Fruit fly (Drosophila melanogaster): Measurements from ENCODE around the gene MED14.
A peak's percentile ranks its signal among the peaks of the same experiment; 100 is the strongest.

Gene MED14

dm6 chr3L:640324-640974, 47.4 kb downstream of the MED14 start (continued):
- TF ChIP-seq pan (optimal IDR thresholded peaks at IDR 0.05) = no peak
- peak in 1 of 2 experiments; percentile 94 for TF ChIP-seq foxo (GFP tag; optimal IDR thresholded peaks at IDR 0.05)
- TF ChIP-seq Abd-B (GFP tag; optimal IDR thresholded peaks at IDR 0.05) = no peak
- TF ChIP-seq HLH106 (tag; optimal IDR thresholded peaks at IDR 0.05) = peak; percentile 91
- TF ChIP-seq lola (GFP tag; optimal IDR thresholded peaks at IDR 0.05) = no peak
- no peak for TF ChIP-seq Myc (optimal IDR thresholded peaks at IDR 0.05)
- TF ChIP-seq dl (GFP tag; optimal IDR thresholded peaks at IDR 0.05; ENCODE audit: insufficient read depth in 1 of 2, partially characterized antibody in 2 of 2) = no peak
- peak; percentile 43 for TF ChIP-seq Rel (GFP tag; optimal IDR thresholded peaks at IDR 0.05)
- TF ChIP-seq Rel (tag; optimal IDR thresholded peaks at IDR 0.05) = peak; percentile 52

- TF ChIP-seq foxo (GFP tag; optimal IDR thresholded peaks at IDR 0.05) (no peak), sv (GFP tag; optimal IDR thresholded peaks at IDR 0.05) (no peak), dsf (GFP tag; optimal IDR thresholded peaks at IDR 0.05; ENCODE audit: borderline replicate concordance) (no peak), Abd-B (GFP tag; optimal IDR thresholded peaks at IDR 0.05) (no peak), GATAd (GFP tag; optimal IDR thresholded peaks at IDR 0.05) (no peak), pan (optimal IDR thresholded peaks at IDR 0.05) (no peak), rgr (GFP tag; optimal IDR thresholded peaks at IDR 0.05) (no peak), jim (GFP tag; optimal IDR thresholded peaks at IDR 0.05) (no peak), sage (GFP tag; optimal IDR thresholded peaks at IDR 0.05) (no peak), tai (GFP tag; optimal IDR thresholded peaks at IDR 0.05) (no peak), Hr78 (GFP tag; optimal IDR thresholded peaks at IDR 0.05) (no peak), N (GFP tag; optimal IDR thresholded peaks at IDR 0.05) (no peak), br (GFP tag; optimal IDR thresholded peaks at IDR 0.05) (no peak), usp (GFP tag; optimal IDR thresholded peaks at IDR 0.05) (no peak), Mio (GFP tag; optimal IDR thresholded peaks at IDR 0.05) (no peak), OdsH (GFP tag; optimal IDR thresholded peaks at IDR 0.05) (no peak), woc (GFP tag; optimal IDR thresholded peaks at IDR 0.05) (no peak), CG32264 (GFP tag; optimal IDR thresholded peaks at IDR 0.05) (no peak), brk (GFP tag; optimal IDR thresholded peaks at IDR 0.05) (no peak)
Observed at dm6 chr3L:641436-641835, 48.4 kb downstream of the MED14 start.

dm6 chr3L:642146-642864, 49.3 kb downstream of the MED14 start:
- TF ChIP-seq sv (GFP tag; optimal IDR thresholded peaks at IDR 0.05) (peak; percentile 18), h (GFP tag; optimal IDR thresholded peaks at IDR 0.05) (no peak)

dm6 chr3L:642865-643738, 50.1 kb downstream of the MED14 start:
- TF ChIP-seq fru (GFP tag; optimal IDR thresholded peaks at IDR 0.05) = no peak
- no peak for TF ChIP-seq dmrt93B (GFP tag; optimal IDR thresholded peaks at IDR 0.05)
- no peak for TF ChIP-seq ey (GFP tag; optimal IDR thresholded peaks at IDR 0.05)
- TF ChIP-seq sv (GFP tag; optimal IDR thresholded peaks at IDR 0.05) = no peak
- TF ChIP-seq CrebA (GFP tag; optimal IDR thresholded peaks at IDR 0.05; ENCODE audit: borderline replicate concordance) = no peak

- TF ChIP-seq Hnf4 (GFP tag; optimal IDR thresholded peaks at IDR 0.05) (peak; percentile 89), lola (GFP tag; optimal IDR thresholded peaks at IDR 0.05) (no peak), Myc (optimal IDR thresholded peaks at IDR 0.05) (no peak), dl (GFP tag; optimal IDR thresholded peaks at IDR 0.05; ENCODE audit: insufficient read depth in 1 of 2, partially characterized antibody in 2 of 2) (no peak), N (GFP tag; optimal IDR thresholded peaks at IDR 0.05) (no peak), Vsx2 (GFP tag; optimal IDR thresholded peaks at IDR 0.05; ENCODE audit: partially characterized antibody) (no peak), rgr (GFP tag; optimal IDR thresholded peaks at IDR 0.05) (peak; percentile 87), OdsH (GFP tag; optimal IDR thresholded peaks at IDR 0.05) (peak; percentile 82), Jra (GFP tag; optimal IDR thresholded peaks at IDR 0.05) (peak; percentile 64), CG32264 (GFP tag; optimal IDR thresholded peaks at IDR 0.05) (peak; percentile 62), psq (GFP tag; optimal IDR thresholded peaks at IDR 0.05) (peak; percentile 87), Sp1 (GFP tag; optimal IDR thresholded peaks at IDR 0.05) (peak; percentile 68), br (GFP tag; optimal IDR thresholded peaks at IDR 0.05) (peak; percentile 85), h (GFP tag; optimal IDR thresholded peaks at IDR 0.05) (peak; percentile 90), ey (GFP tag; optimal IDR thresholded peaks at IDR 0.05) (peak; percentile 85), dmrt93B (GFP tag; optimal IDR thresholded peaks at IDR 0.05) (peak; percentile 70), sage (GFP tag; optimal IDR thresholded peaks at IDR 0.05) (peak; percentile 49), woc (GFP tag; optimal IDR thresholded peaks at IDR 0.05) (peak; percentile 75), HLH106 (tag; optimal IDR thresholded peaks at IDR 0.05) (peak; percentile 70), fru (GFP tag; optimal IDR thresholded peaks at IDR 0.05) (peak; percentile 88), foxo (GFP tag; optimal IDR thresholded peaks at IDR 0.05) (peak in 1 of 2 experiments; percentile 88), Dif (GFP tag; optimal IDR thresholded peaks at IDR 0.05; ENCODE audit: partially characterized antibody) (no peak), sv (GFP tag; optimal IDR thresholded peaks at IDR 0.05) (peak; percentile 67), Rel (GFP tag; optimal IDR thresholded peaks at IDR 0.05) (no peak), Rel (tag; optimal IDR thresholded peaks at IDR 0.05) (no peak)
Observed at dm6 chr3L:644111-644718, 51.2 kb downstream of the MED14 start.
